Fruit fly (Drosophila melanogaster) whole organism, embryonic: Measurements from ENCODE around the gene ClpX.

Source experiments
- Bgb ChIP-seq: fragments of 200-800 bp; sonication (Bioruptor generic); IDR thresholded peaks from 2 replicates; pipeline ENCODE4 v1.3.6; 2022; ENCODE audit warnings: missing biosample characterization, missing genetic modification characterization; ENCODE audit not compliant: partially characterized antibody
- CG11560 ChIP-seq: fragments of 200-800 bp; sonication (Bioruptor generic); IDR thresholded peaks from 3 replicates; pipeline ENCODE4 v1.3.6; 2022; ENCODE audit warnings: missing biosample characterization, missing genetic modification characterization
- CG13894 ChIP-seq: fragments of 200-800 bp; sonication (Bioruptor generic); optimal IDR thresholded peaks from 3 replicates; lab custom pipeline; 2018; ENCODE audit warnings: missing biosample characterization, mild to moderate bottlenecking, missing genetic modification characterization, moderate library complexity
- CG14860 ChIP-seq: fragments of 200-800 bp; sonication (Bioruptor generic); IDR thresholded peaks from 3 replicates; pipeline ENCODE4 v1.3.6; 2022; ENCODE audit warnings: missing biosample characterization, missing genetic modification characterization; ENCODE audit not compliant: partially characterized antibody
- CG1603 ChIP-seq: fragments of 200-800 bp; sonication (Bioruptor generic); optimal IDR thresholded peaks from 2 replicates; lab custom pipeline; 2019; ENCODE audit warnings: missing biosample characterization, mild to moderate bottlenecking, missing genetic modification characterization, moderate library complexity
- CG17186 ChIP-seq: fragments of 200-800 bp; sonication (Bioruptor generic); optimal IDR thresholded peaks from 3 replicates; lab custom pipeline; 2017; ENCODE audit warnings: missing biosample characterization, missing genetic modification reagents, missing genetic modification characterization
- CG17829 ChIP-seq: fragments of 200-800 bp; optimal IDR thresholded peaks from 2 replicates; lab custom pipeline; 2019; ENCODE audit warnings: missing biosample characterization, mild to moderate bottlenecking, missing genetic modification characterization, moderate library complexity
- CG18599 ChIP-seq: fragments of 200-800 bp; sonication (Bioruptor generic); optimal IDR thresholded peaks from 3 replicates; lab custom pipeline; 2017; ENCODE audit warnings: missing biosample characterization, missing genetic modification characterization, mild to moderate bottlenecking, moderate library complexity, missing genetic modification reagents
- CG2116 ChIP-seq: fragments of 200-800 bp; sonication (Bioruptor generic); optimal IDR thresholded peaks from 3 replicates; lab custom pipeline; 2018; ENCODE audit warnings: missing biosample characterization, mild to moderate bottlenecking, missing genetic modification characterization
- CG34376 ChIP-seq: fragments of 200-800 bp; sonication (Bioruptor generic); optimal IDR thresholded peaks from 2 replicates; lab custom pipeline; 2018; ENCODE audit warnings: missing biosample characterization, mild to moderate bottlenecking, missing genetic modification characterization
- CG4282 ChIP-seq: fragments of 200-800 bp; sonication (Bioruptor generic); optimal IDR thresholded peaks from 2 replicates; lab custom pipeline; 2016; ENCODE audit warnings: missing biosample characterization, missing genetic modification characterization
- CG6683 ChIP-seq: fragments of 200-800 bp; sonication (Bioruptor generic); optimal IDR thresholded peaks from 2 replicates; lab custom pipeline; 2017; ENCODE audit warnings: missing biosample characterization, mild to moderate bottlenecking, missing genetic modification characterization, missing genetic modification reagents
- CG6791 ChIP-seq: fragments of 200-800 bp; sonication (Bioruptor generic); IDR thresholded peaks from 3 replicates; pipeline ENCODE4 v1.3.6; 2022; ENCODE audit warnings: missing biosample characterization, missing genetic modification characterization; ENCODE audit not compliant: partially characterized antibody
- CG8089 ChIP-seq: fragments of 200-800 bp; sonication (Bioruptor generic); optimal IDR thresholded peaks from 3 replicates; lab custom pipeline; 2016; ENCODE audit warnings: missing biosample characterization, missing genetic modification characterization
- CG8281 ChIP-seq: fragments of 200-800 bp; sonication (Bioruptor generic); optimal IDR thresholded peaks from 2 replicates; lab custom pipeline; 2018; ENCODE audit warnings: missing biosample characterization, mild to moderate bottlenecking, missing genetic modification characterization, moderate library complexity
- D ChIP-seq, 2 experiments: fragments of 200-800 bp in 1 of 2; fragments of >200 bp in 1 of 2; sonication (Bioruptor generic) in 1 of 2; optimal IDR thresholded peaks; 2 replicates in 1 of 2; 3 replicates in 1 of 2; lab custom pipeline; 2017; ENCODE audit warnings: mild to moderate bottlenecking in 1 of 2, missing biosample characterization in 1 of 2, missing genetic modification characterization in 1 of 2, missing genetic modification reagents in 1 of 2
- Dip3 ChIP-seq: fragments of 200-800 bp; sonication (Bioruptor generic); optimal IDR thresholded peaks from 3 replicates; lab custom pipeline; 2016; ENCODE audit warnings: missing biosample characterization, missing genetic modification characterization
- HLHmδ ChIP-seq: fragments of 200-800 bp; sonication (Bioruptor generic); optimal IDR thresholded peaks from 2 replicates; lab custom pipeline; 2018; ENCODE audit warnings: missing biosample characterization, mild to moderate bottlenecking, missing genetic modification characterization, moderate library complexity
- MBD-R2 ChIP-seq: fragments of 200-800 bp; sonication (Bioruptor generic); IDR thresholded peaks from 2 replicates; pipeline ENCODE4 v1.3.6; 2022; ENCODE audit warnings: missing biosample characterization, missing genetic modification characterization
- Mes4 ChIP-seq: fragments of 200-800 bp; sonication (Bioruptor generic); optimal IDR thresholded peaks from 2 replicates; lab custom pipeline; 2016; ENCODE audit warnings: missing biosample characterization, missing genetic modification characterization
- Nf-YC ChIP-seq: fragments of 200-800 bp; optimal IDR thresholded peaks from 3 replicates; lab custom pipeline; 2019; ENCODE audit warnings: missing biosample characterization, mild to moderate bottlenecking, missing genetic modification characterization, moderate library complexity
- Pdp1 ChIP-seq, 2 experiments: fragments of 200-800 bp; sonication (Bioruptor generic); optimal IDR thresholded peaks; 3 replicates each; lab custom pipeline; 2016; ENCODE audit warnings: missing biosample characterization in 2 of 2, missing genetic modification characterization in 2 of 2, mild to moderate bottlenecking in 1 of 2, moderate library complexity in 1 of 2
- Rx ChIP-seq: fragments of 200-800 bp; sonication (Bioruptor generic); IDR thresholded peaks from 2 replicates; pipeline ENCODE4 v1.3.6; 2022; ENCODE audit warnings: missing biosample characterization, missing genetic modification characterization
- Sin3A ChIP-seq: fragments of >200 bp; optimal IDR thresholded peaks from 2 replicates; lab custom pipeline; 2018
- Six4 ChIP-seq: fragments of 200-800 bp; sonication (Bioruptor generic); optimal IDR thresholded peaks from 2 replicates; lab custom pipeline; 2016; ENCODE audit warnings: missing biosample characterization, missing genetic modification characterization
- Sry-δ ChIP-seq: fragments of 200-800 bp; sonication (Bioruptor generic); optimal IDR thresholded peaks from 2 replicates; lab custom pipeline; 2016; ENCODE audit warnings: missing biosample characterization, missing genetic modification characterization
- YL-1 ChIP-seq: fragments of 200-800 bp; sonication (Bioruptor generic); optimal IDR thresholded peaks from 3 replicates; lab custom pipeline; 2017; ENCODE audit warnings: missing biosample characterization, mild to moderate bottlenecking, missing genetic modification characterization
- chif ChIP-seq, 2 experiments: fragments of 200-800 bp; sonication (Bioruptor generic); optimal IDR thresholded peaks; 3 replicates each; lab custom pipeline; 2016; ENCODE audit warnings: missing biosample characterization in 2 of 2, missing genetic modification characterization in 2 of 2
- corto ChIP-seq: fragments of 200-800 bp; sonication (Bioruptor generic); optimal IDR thresholded peaks from 2 replicates; lab custom pipeline; 2016; ENCODE audit warnings: missing biosample characterization, mild to moderate bottlenecking, missing genetic modification characterization, moderate library complexity
- fd102C ChIP-seq: fragments of 200-800 bp; sonication (Bioruptor generic); optimal IDR thresholded peaks from 2 replicates; lab custom pipeline; 2018; ENCODE audit warnings: missing biosample characterization, mild to moderate bottlenecking, missing genetic modification characterization, moderate library complexity
- grau ChIP-seq: fragments of 200-800 bp; optimal IDR thresholded peaks from 3 replicates; lab custom pipeline; 2019; ENCODE audit warnings: missing biosample characterization, mild to moderate bottlenecking, missing genetic modification characterization, moderate library complexity
- hbn ChIP-seq: fragments of 200-800 bp; sonication (Bioruptor generic); IDR thresholded peaks from 2 replicates; pipeline ENCODE4 v1.3.6; 2022; ENCODE audit warnings: missing biosample characterization, missing genetic modification characterization; ENCODE audit not compliant: partially characterized antibody
- inv ChIP-seq: fragments of 200-800 bp; sonication (Bioruptor generic); IDR thresholded peaks from 2 replicates; pipeline ENCODE4 v1.3.6; 2022; ENCODE audit warnings: missing biosample characterization, missing genetic modification characterization; ENCODE audit not compliant: partially characterized antibody
- ken ChIP-seq: fragments of 200-800 bp; sonication (Bioruptor generic); IDR thresholded peaks from 3 replicates; pipeline ENCODE4 v1.3.6; 2022; ENCODE audit warnings: missing biosample characterization, missing genetic modification characterization
- kni ChIP-seq: fragments of 200-800 bp; sonication (Bioruptor generic); optimal IDR thresholded peaks from 3 replicates; lab custom pipeline; 2017; ENCODE audit warnings: mild to moderate bottlenecking, missing biosample characterization, missing genetic modification reagents, missing genetic modification characterization
- knrl ChIP-seq: fragments of 200-800 bp; sonication (Bioruptor generic); IDR thresholded peaks from 3 replicates; pipeline ENCODE4 v1.3.6; 2022; ENCODE audit warnings: missing biosample characterization, missing genetic modification characterization; ENCODE audit not compliant: partially characterized antibody
- lov ChIP-seq, 2 experiments: fragments of 200-800 bp in 1 of 2; fragments of >200 bp in 1 of 2; sonication (Bioruptor generic) in 1 of 2; IDR thresholded peaks in 1 of 2; optimal IDR thresholded peaks in 1 of 2; 2 replicates in 1 of 2; 3 replicates in 1 of 2; pipeline versions ENCODE4 v1.3.6 to Lab custom; 2017 to 2022; ENCODE audit warnings: missing biosample characterization in 1 of 2, missing genetic modification characterization in 1 of 2
- nmo ChIP-seq: fragments of 200-800 bp; sonication (Bioruptor generic); optimal IDR thresholded peaks from 2 replicates; lab custom pipeline; 2018; ENCODE audit warnings: missing biosample characterization, mild to moderate bottlenecking, missing genetic modification characterization, moderate library complexity
- onecut ChIP-seq: fragments of 200-800 bp; sonication (Bioruptor generic); IDR thresholded peaks from 2 replicates; pipeline ENCODE4 v1.3.6; 2022; ENCODE audit warnings: missing biosample characterization, missing genetic modification characterization
- phol ChIP-seq: fragments of 200-800 bp; sonication (Bioruptor generic); optimal IDR thresholded peaks from 3 replicates; lab custom pipeline; 2018; ENCODE audit warnings: missing biosample characterization, mild to moderate bottlenecking, missing genetic modification characterization, moderate library complexity
- sc ChIP-seq, 3 experiments: fragments of >200 bp in 2 of 3; fragments of 200-800 bp in 1 of 3; sonication (Bioruptor generic) in 1 of 3; optimal IDR thresholded peaks; 2 replicates in 2 of 3; 3 replicates in 1 of 3; lab custom pipeline; 2017; ENCODE audit warnings: mild to moderate bottlenecking in 1 of 3, missing biosample characterization in 1 of 3, missing genetic modification characterization in 1 of 3, missing genetic modification reagents in 1 of 3
- sd ChIP-seq: fragments of 200-800 bp; sonication (Bioruptor generic); optimal IDR thresholded peaks from 3 replicates; lab custom pipeline; 2018; ENCODE audit warnings: missing biosample characterization, mild to moderate bottlenecking, missing genetic modification characterization, moderate library complexity
- sisA ChIP-seq: fragments of 200-800 bp; sonication (Bioruptor generic); IDR thresholded peaks from 2 replicates; pipeline ENCODE4 v1.3.6; 2022; ENCODE audit warnings: missing biosample characterization, missing genetic modification characterization
- tgo ChIP-seq: fragments of 200-800 bp; sonication (Bioruptor generic); IDR thresholded peaks from 3 replicates; pipeline ENCODE4 v1.3.6; 2022; ENCODE audit warnings: missing biosample characterization, missing genetic modification characterization
- tna ChIP-seq: fragments of 200-800 bp; sonication (Bioruptor generic); IDR thresholded peaks from 2 replicates; pipeline ENCODE4 v1.3.6; 2022; ENCODE audit warnings: missing biosample characterization, missing genetic modification characterization; ENCODE audit not compliant: partially characterized antibody
- toy ChIP-seq: fragments of 200-800 bp; sonication (Bioruptor generic); IDR thresholded peaks from 2 replicates; pipeline ENCODE4 v1.3.6; 2022; ENCODE audit warnings: missing biosample characterization, missing genetic modification characterization

The ClpX gene

dm6 chr3R:19902926-19903739, at the start of gene ClpX:
TSS of gene ClpX (minus strand) at chr3R:19903689.
- TF ChIP-seq tna (GFP tag; lab: Robert Waterston, UW) (peak; percentile 59), tgo (GFP tag; lab: Robert Waterston, UW) (no peak), Pdp1 (GFP tag; optimal IDR thresholded peaks at IDR 0.05; lab: Kevin White, UChicago) (peak in 1 of 2 experiments; percentile 59), sc (optimal IDR thresholded peaks at IDR 0.05; lab: Kevin White, UChicago) (no peak), sc (GFP tag; optimal IDR thresholded peaks at IDR 0.05; lab: Kevin White, UChicago) (no peak), ken (GFP tag; lab: Robert Waterston, UW) (peak; percentile 26; the same call in 1 of the 3 replicates), Rx (GFP tag; lab: Robert Waterston, UW) (no peak), onecut (GFP tag; lab: Robert Waterston, UW) (no peak), sisA (GFP tag; lab: Robert Waterston, UW) (no peak), CG17829 (tag; lab: Kevin White, UChicago) (peak; percentile 34), phol (tag; lab: Kevin White, UChicago) (no peak), Dip3 (GFP tag; lab: Kevin White, UChicago) (no peak), hbn (GFP tag; lab: Robert Waterston, UW) (peak; percentile 70), corto (GFP tag; lab: Kevin White, UChicago) (no peak), CG4282 (GFP tag; lab: Kevin White, UChicago) (peak; percentile 42), inv (peak; percentile 45), CG6791 (GFP tag; lab: Robert Waterston, UW) (peak; percentile 75), knrl (GFP tag; lab: Robert Waterston, UW) (peak; percentile 60), CG2116 (GFP tag; lab: Kevin White, UChicago) (peak; percentile 63), chif (GFP tag; optimal IDR thresholded peaks at IDR 0.05; lab: Kevin White, UChicago) (no peak), Sin3A (lab: Kevin White, UChicago) (peak; percentile 35), kni (no peak), Mes4 (no peak), CG8281 (tag; lab: Kevin White, UChicago) (no peak), sd (peak; percentile 24), CG14860 (peak; percentile 59; the same call in 2 of the 3 replicates), toy (GFP tag; lab: Robert Waterston, UW) (no peak), D (optimal IDR thresholded peaks at IDR 0.05; lab: Kevin White, UChicago) (no peak), D (GFP tag; optimal IDR thresholded peaks at IDR 0.05; lab: Kevin White, UChicago) (no peak), Sry-δ (GFP tag; lab: Kevin White, UChicago) (peak; percentile 63), CG11560 (tag; lab: Robert Waterston, UW) (no peak; the same call in 2 of the 3 replicates), nmo (GFP tag; lab: Kevin White, UChicago) (peak; percentile 26), CG1603 (peak; percentile 48), fd102C (GFP tag; lab: Kevin White, UChicago) (no peak), HLHmδ (GFP tag; lab: Kevin White, UChicago) (peak; percentile 29), Bgb (GFP tag; lab: Robert Waterston, UW) (peak; percentile 76), YL-1 (GFP tag; lab: Kevin White, UChicago) (peak; percentile 65), CG34376 (GFP tag; lab: Kevin White, UChicago) (peak; percentile 37), CG6683 (no peak), CG17186 (peak; percentile 81), lov (optimal IDR thresholded peaks at IDR 0.05; lab: Kevin White, UChicago) (no peak), lov (GFP tag; IDR thresholded peaks at IDR 0.05; lab: Robert Waterston, UW) (no peak), grau (tag; lab: Kevin White, UChicago) (peak; percentile 16), CG18599 (no peak), CG13894 (tag; lab: Kevin White, UChicago) (peak; percentile 10), Six4 (GFP tag; lab: Kevin White, UChicago) (no peak), MBD-R2 (peak; percentile 73), CG8089 (GFP tag; lab: Kevin White, UChicago) (no peak), Nf-YC (tag; lab: Kevin White, UChicago) (peak; percentile 28)
